Fruit fly (Drosophila melanogaster): ENCODE results near the gene ex.

ex gene

DNA sequence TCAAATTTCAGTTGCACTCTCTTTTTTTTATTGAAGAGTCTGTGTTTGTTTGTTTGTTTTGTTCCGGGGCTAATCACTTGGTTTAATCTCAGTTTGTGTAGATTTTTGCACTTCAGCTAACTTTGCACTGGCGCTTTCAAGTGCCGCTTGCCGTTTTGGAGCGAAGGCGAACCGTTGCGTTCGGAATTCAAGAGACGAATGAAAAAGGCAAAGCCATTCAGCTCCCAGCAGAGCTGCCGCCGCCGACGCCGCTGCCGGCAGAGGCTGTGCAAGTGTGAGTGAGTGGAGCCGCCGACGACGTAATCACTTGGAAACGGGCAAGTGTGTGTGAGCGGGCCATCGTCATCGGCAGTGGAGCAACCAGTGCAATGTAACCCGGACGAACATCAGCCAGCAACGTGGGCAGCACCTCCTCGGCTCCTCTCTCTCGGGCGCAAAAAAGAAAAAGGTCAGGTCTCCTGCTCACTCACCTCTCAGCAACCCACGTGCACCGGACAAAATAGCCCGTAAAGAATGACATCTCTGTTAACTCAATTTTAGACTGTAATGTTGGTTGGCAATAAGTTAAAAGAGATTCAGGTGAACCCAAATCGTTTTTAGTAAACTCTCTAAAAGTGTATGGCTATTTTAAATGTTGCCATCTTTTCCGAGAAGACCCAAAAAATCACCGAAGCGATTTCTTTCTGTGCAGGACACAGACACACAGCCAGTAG lies 48.6 kb downstream of the ex start, which contains the start of gene cbt (continued):
- TF ChIP-seq dmrt99B (tag; optimal IDR thresholded peaks at IDR 0.05) (peak; percentile 98), usp (GFP tag; optimal IDR thresholded peaks at IDR 0.05) (no peak), CG5953 (GFP tag; IDR thresholded peaks at IDR 0.05) (no peak), CG43689 (GFP tag; IDR thresholded peaks at IDR 0.05) (no peak), sqz (GFP tag; optimal IDR thresholded peaks at IDR 0.05) (peak; percentile 91), gt (GFP tag; IDR thresholded peaks at IDR 0.05) (no peak), Eip74EF (GFP tag; optimal IDR thresholded peaks at IDR 0.05) (peak in 1 of 2 experiments; percentile 95), ERR (GFP tag; optimal IDR thresholded peaks at IDR 0.05) (peak; percentile 98), rib (GFP tag; IDR thresholded peaks at IDR 0.05) (no peak), sr (GFP tag; IDR thresholded peaks at IDR 0.05) (no peak), crol (GFP tag; IDR thresholded peaks at IDR 0.05) (no peak), Oaz (GFP tag; IDR thresholded peaks at IDR 0.05) (no peak), CG10543 (GFP tag; optimal IDR thresholded peaks at IDR 0.05) (peak; percentile 99), CG10431 (GFP tag; optimal IDR thresholded peaks at IDR 0.05) (peak; percentile 61), Awh (GFP tag; IDR thresholded peaks at IDR 0.05) (no peak), CG6175 (GFP tag; IDR thresholded peaks at IDR 0.05) (no peak), Rx (GFP tag; IDR thresholded peaks at IDR 0.05) (no peak), CG3726 (GFP tag; IDR thresholded peaks at IDR 0.05) (no peak), Atf3 (GFP tag; optimal IDR thresholded peaks at IDR 0.05) (peak; percentile 98), CG6689 (GFP tag; IDR thresholded peaks at IDR 0.05) (no peak), mirr (GFP tag; optimal IDR thresholded peaks at IDR 0.05) (peak; percentile 94), CG10209 (GFP tag; optimal IDR thresholded peaks at IDR 0.05) (peak; percentile 97), luna (GFP tag; optimal IDR thresholded peaks at IDR 0.05) (peak; percentile 95), hb (GFP tag; IDR thresholded peaks at IDR 0.05; ENCODE audit: partially characterized antibody) (no peak), HHEX (GFP tag; optimal IDR thresholded peaks at IDR 0.05) (peak; percentile 98), dimm (GFP tag; IDR thresholded peaks at IDR 0.05) (no peak), odd (GFP tag; optimal IDR thresholded peaks at IDR 0.05) (peak; percentile 96), CG42726 (GFP tag; IDR thresholded peaks at IDR 0.05; ENCODE audit: partially characterized antibody) (no peak), CG31388 (GFP tag; optimal IDR thresholded peaks at IDR 0.05) (peak; percentile 84), CG30431 (GFP tag; optimal IDR thresholded peaks at IDR 0.05) (peak; percentile 96), Hsf (GFP tag; optimal IDR thresholded peaks at IDR 0.05) (peak; percentile 98), sob (GFP tag; IDR thresholded peaks at IDR 0.05) (no peak), CG34224 (GFP tag; IDR thresholded peaks at IDR 0.05; ENCODE audit: partially characterized antibody) (no peak), CG12659 (GFP tag; optimal IDR thresholded peaks at IDR 0.05) (peak; percentile 98), zfh2 (GFP tag; optimal IDR thresholded peaks at IDR 0.05) (peak; percentile 97), CG18262 (tag; optimal IDR thresholded peaks at IDR 0.05) (peak; percentile 97), CG9932 (GFP tag; IDR thresholded peaks at IDR 0.05) (no peak), gcm2 (GFP tag; optimal IDR thresholded peaks at IDR 0.05) (peak; percentile 92), CG15073 (GFP tag; optimal IDR thresholded peaks at IDR 0.05) (peak; percentile 81), CG15601 (tag; optimal IDR thresholded peaks at IDR 0.05) (peak; percentile 94), CG9609 (GFP tag; optimal IDR thresholded peaks at IDR 0.05) (peak; percentile 98), CG9437 (GFP tag; optimal IDR thresholded peaks at IDR 0.05) (peak; percentile 89), Xbp1 (GFP tag; optimal IDR thresholded peaks at IDR 0.05) (peak; percentile 98), CG7556 (GFP tag; optimal IDR thresholded peaks at IDR 0.05) (peak; percentile 98), Gug (GFP tag; IDR thresholded peaks at IDR 0.05) (peak; percentile 94), CG9876 (GFP tag; optimal IDR thresholded peaks at IDR 0.05) (peak; percentile 97), ato (GFP tag; IDR thresholded peaks at IDR 0.05; ENCODE audit: partially characterized antibody) (no peak), abd-A (tag; optimal IDR thresholded peaks at IDR 0.05) (peak; percentile 94), al (GFP tag; IDR thresholded peaks at IDR 0.05) (no peak), dysf (GFP tag; IDR thresholded peaks at IDR 0.05) (no peak), HLH3B (GFP tag; IDR thresholded peaks at IDR 0.05) (no peak)
